Fruit fly (Drosophila melanogaster) S2 (cell line): Measurements from ENCODE around the gene synr.
A peak's percentile ranks its signal among the peaks of the same experiment; 100 is the strongest.

ENCODE experiments used
- CG8478 ChIP-seq: fragments of >200 bp; optimal IDR thresholded peaks from 2 replicates; lab custom pipeline; 2018
- CTCF ChIP-seq, 2 experiments: fragments of >200 bp; optimal IDR thresholded peaks; 2 replicates each; lab custom pipeline; 2018

synr gene

DNA sequence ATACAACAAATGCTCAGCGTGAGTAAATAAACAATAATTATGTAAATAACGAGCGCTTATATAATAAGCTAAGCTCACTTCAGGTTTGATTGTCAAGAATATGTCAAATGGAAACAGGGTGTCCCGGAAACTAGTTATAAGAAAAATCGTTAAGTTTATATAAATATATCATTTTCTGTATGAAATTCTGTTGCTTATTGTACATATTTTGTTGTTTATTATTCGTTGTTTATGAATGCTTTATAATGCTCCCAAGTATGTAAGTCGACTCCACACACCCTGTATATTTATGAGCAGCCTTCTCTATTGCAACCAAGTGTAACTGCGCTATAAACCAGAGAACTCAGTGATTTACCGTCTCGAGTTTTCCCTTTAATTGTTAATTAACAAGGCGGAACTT is 12.0 kb upstream of the synr start:
- TF ChIP-seq CG8478 (lab: Kevin White, UChicago) (no peak), CTCF (optimal IDR thresholded peaks at IDR 0.05; lab: Kevin White, UChicago) (no peak)

DNA sequence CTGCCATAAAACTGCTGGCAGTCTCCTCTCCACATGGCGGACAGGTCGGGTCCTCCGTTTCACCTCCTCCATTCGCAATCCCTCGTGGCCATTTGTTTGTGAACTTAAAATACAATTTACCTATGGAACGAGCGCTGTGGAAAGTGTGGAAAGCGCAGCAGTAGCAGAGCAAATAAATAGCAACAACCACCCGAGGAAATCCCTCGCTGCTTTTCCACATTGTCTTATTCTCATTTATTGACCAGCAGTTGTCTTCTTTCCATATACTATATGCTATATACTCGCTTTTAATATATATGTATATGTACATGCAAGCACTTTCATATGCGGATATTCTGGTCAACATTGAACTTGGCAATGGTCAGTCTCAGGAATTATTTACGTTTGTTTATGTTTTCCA is 10.3 kb upstream of the synr start, which contains the start of gene hoe1:
hoe1 (minus strand) TSS at position 101 of the 400 bp plus-strand sequence.
- no peak for TF ChIP-seq CTCF (optimal IDR thresholded peaks at IDR 0.05; lab: Kevin White, UChicago)
- TF ChIP-seq CG8478 (lab: Kevin White, UChicago) = no peak

dm6 chr2L:4936325-4936869 is 6.1 kb upstream of the synr start, which contains the start of gene hoe2:
hoe2 (minus strand) TSS chr2L:4936450.
- TF ChIP-seq CG8478 (lab: Kevin White, UChicago) (no peak), CTCF (optimal IDR thresholded peaks at IDR 0.05; lab: Kevin White, UChicago) (no peak)

dm6 chr2L:4937060-4937459 is 5.5 kb upstream of the synr start, which contains the start of gene Sgs1:
Sgs1 (plus strand) TSS chr2L:4937409.
- TF ChIP-seq CG8478 (lab: Kevin White, UChicago) (no peak), CTCF (optimal IDR thresholded peaks at IDR 0.05; lab: Kevin White, UChicago) (no peak)

DNA sequence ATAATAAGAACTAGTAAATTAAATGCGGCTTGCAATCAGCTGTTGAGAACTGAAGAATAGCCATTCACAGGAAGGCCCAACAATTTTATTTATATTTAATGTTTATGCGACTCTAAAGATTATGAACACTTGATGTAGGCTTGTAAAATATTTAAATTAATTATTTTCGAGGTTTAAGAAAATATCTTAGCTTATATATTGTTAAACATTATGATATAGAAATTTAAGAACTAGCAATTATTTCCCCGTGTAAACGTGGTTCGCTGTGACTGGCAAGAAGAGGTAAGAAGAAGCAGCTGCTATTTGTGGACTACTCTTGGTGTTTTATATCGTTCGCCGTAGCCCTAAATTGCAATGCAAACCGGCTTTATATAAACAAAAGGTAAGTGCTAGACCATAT is 2.8 kb downstream of the synr start, which contains the start of the genes mRpL24 and betaggt-I:
mRpL24 (minus strand) TSS at position 62 of the 400 bp plus-strand sequence.
betaggt-I (plus strand) TSS at position 280 of the 400 bp plus-strand sequence.
- TF ChIP-seq CG8478 (lab: Kevin White, UChicago) = no peak
- TF ChIP-seq CTCF (optimal IDR thresholded peaks at IDR 0.05; lab: Kevin White, UChicago) = no peak

DNA sequence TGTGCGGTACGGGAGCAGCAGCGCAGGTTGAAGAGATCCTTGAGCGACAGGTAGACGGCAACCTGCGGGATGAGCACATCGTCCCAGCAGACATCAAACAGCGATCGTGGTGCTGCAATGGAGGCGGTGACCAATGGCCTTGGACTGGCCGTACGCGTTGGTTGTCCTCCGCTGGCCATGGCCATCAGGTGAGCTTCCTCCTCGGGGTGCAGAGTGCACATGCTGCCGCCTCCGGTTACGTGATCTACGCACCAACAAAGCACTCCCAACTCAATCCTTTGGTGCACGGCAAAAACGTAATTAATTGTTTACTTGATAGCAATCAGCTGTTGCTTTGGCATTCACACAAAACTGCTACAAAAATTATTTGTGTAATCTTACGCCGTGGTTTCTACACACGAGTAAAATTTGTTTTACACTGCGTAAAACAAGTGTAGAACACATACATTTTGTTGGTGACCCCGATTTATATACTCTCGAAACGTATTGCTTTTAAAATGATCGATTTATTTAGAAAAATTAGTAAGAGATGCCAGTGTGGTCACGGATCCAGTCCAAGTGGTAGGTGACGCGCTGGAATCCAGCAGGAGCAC is 7.0 kb downstream of the synr start, which contains the start of gene jet:
jet (minus strand) TSS at position 332 of the 593 bp plus-strand sequence.
- TF ChIP-seq CG8478 (lab: Kevin White, UChicago) = no peak
- peak in 1 of 2 experiments; percentile 41 for TF ChIP-seq CTCF (optimal IDR thresholded peaks at IDR 0.05; lab: Kevin White, UChicago)

DNA sequence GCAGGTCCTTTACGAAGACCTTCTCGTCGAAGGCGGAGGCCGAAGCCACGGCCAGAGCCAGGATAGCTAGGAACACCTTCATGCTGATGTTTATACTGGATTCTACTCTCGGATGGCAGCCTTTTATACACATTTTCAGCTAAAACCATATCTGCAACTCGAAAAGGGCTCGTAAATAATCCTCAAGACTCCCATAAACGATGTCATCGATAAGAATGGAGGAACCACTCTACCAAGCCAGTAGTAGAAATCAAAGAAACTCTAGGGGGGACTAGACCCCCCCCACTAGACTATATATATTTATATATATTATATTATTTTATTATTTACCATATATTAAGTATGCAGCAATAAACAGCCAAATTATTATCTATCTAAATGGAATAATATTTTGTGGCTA is 8.1 kb downstream of the synr start, which contains the start of gene Jon25Biii:
Jon25Biii (minus strand) TSS at position 101 of the 400 bp plus-strand sequence.
- no peak for TF ChIP-seq CG8478 (lab: Kevin White, UChicago)
- TF ChIP-seq CTCF (optimal IDR thresholded peaks at IDR 0.05; lab: Kevin White, UChicago) = no peak

- TF ChIP-seq CTCF (optimal IDR thresholded peaks at IDR 0.05; lab: Kevin White, UChicago) (no peak), CG8478 (lab: Kevin White, UChicago) (no peak)
Observed at dm6 chr2L:4953086-4953570, 10.6 kb downstream of the synr start, which contains the start of gene Jon25Bii. Jon25Bii (minus strand) TSS chr2L:4953136.

DNA sequence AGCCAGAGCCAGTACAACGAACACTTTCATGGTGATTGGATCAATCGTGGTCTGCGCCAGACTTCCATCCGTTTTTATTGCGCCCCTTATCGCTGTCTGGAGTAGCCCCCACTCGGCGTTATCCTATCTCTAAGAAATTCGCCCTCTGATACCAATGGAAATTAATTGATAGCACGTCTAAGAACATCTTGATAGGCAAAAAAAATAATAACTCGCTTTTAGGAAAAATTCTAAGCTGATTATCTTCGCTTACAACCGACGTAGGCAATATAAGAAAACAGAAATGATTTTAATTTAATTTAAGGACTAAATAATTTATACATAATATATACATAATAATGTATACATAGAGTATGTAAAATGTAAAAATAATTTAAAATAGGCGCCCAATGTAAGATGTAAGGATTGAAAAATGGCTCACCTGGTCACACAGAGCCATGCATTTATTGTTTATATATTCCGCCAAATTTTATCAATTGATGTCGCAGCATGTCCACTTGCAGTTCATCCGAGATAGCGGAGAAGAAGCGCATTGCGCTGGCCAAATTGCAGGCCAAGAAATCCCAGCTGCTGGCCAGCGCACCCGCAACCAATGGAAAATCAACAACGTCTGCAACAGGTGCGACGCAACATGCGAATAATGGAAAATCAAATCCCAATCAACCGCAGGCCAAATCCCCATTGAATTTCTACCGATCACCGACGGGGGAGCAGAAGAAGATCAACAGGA is 12.7 kb downstream of the synr start, which contains the start of the genes Jon25Bi and Marcal1:
Jon25Bi (minus strand) TSS at position 51 of the 730 bp plus-strand sequence.
Marcal1 (plus strand) TSS at position 416 of the 730 bp plus-strand sequence.
- TF ChIP-seq CTCF (optimal IDR thresholded peaks at IDR 0.05; lab: Kevin White, UChicago) (no peak), CG8478 (lab: Kevin White, UChicago) (no peak)

DNA sequence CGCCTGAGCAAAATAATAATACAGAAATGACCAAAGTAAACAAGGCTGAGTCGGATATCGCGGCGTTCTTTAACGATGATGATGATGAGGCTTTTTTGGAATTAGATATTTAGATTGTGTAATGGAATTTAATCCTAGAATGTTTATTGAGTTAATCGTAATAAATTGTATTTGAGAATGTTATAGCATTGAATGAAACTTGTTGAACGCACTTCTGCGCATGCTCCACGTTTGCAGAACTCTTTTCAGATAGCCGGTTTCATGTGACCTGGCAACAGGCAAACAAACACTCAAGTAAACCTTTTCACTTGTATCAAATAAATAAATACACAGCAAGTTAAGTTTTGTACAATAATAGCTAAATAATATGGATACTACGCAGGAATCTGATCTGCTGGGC is 15.6 kb downstream of the synr start, which contains the start of gene CG34124:
CG34124 (plus strand) TSS at position 301 of the 400 bp plus-strand sequence.
- TF ChIP-seq CG8478 (lab: Kevin White, UChicago) (no peak), CTCF (optimal IDR thresholded peaks at IDR 0.05; lab: Kevin White, UChicago) (no peak)

DNA sequence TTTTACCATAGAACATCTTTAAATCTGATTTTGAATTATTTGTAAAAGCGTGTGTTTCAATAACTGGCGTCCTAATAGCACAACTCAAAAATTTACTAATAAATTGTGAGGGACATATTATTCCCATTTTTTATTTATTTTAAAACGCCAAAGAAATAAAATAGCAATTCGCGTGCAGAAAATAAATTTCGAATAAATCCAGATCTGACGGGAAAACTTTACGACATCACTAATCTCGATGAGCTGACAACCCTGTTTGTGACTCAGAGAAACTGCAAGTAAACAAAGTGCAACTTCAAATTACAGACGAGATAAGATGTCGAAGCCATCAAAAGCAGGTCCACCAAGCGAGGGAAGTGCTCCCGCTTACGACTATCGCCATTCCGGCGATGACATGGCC is 22.9 kb downstream of the synr start, which contains the start of gene CG34125:
CG34125 (plus strand) TSS at position 254 of the 400 bp plus-strand sequence.
- TF ChIP-seq CTCF (optimal IDR thresholded peaks at IDR 0.05; lab: Kevin White, UChicago) (no peak), CG8478 (lab: Kevin White, UChicago) (no peak)

- no peak for TF ChIP-seq CG8478 (lab: Kevin White, UChicago)
- no peak for TF ChIP-seq CTCF (optimal IDR thresholded peaks at IDR 0.05; lab: Kevin White, UChicago)
Observed at dm6 chr2L:4965923-4966322, 23.4 kb downstream of the synr start.

DNA sequence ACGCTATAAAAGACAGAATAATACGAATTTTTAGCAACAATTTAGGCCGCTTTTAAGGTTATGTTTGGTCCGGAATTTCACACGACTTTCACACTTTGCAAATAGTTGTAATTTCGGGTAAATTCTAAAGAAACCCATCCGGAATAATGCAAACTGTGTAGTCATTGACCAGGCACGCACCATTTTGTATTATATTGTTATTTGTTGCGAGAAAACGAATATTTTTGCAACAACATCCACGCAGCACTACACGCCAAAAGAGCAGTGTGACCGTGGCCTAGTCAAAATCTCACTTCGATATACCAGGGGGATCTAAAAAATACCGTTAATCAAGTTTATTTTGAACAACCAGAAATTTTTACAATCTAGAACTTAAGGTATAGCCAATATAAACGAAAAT is 25.0 kb downstream of the synr start, which contains the start of gene eIF3i:
eIF3i (minus strand) TSS at position 265 of the 400 bp plus-strand sequence.
- TF ChIP-seq CTCF (optimal IDR thresholded peaks at IDR 0.05; lab: Kevin White, UChicago) (no peak), CG8478 (lab: Kevin White, UChicago) (no peak)

DNA sequence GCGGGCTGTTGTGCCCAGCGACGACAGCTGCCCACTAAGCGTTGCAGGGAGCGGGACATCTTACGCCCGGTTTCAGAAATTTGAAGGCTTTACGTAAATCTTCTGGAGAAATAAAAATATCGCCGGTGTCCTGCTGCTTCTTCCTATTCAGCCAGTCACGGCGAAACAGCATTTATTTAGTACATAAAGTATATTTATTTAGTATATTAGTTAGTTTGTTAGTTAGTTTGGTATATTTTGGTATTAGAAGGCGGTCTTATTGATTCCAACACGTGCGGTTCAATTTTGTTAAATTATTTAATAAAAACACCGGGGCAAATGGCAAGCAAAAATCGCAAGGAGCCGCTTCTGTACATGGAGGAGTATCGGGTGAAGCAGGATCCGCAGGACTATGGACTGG is 26.2 kb downstream of the synr start, which contains the start of the genes Scox and Polr1C:
Scox (minus strand) TSS at position 169 of the 400 bp plus-strand sequence.
Polr1C (plus strand) TSS at position 238 of the 400 bp plus-strand sequence.
- no peak for TF ChIP-seq CG8478 (lab: Kevin White, UChicago)
- TF ChIP-seq CTCF (optimal IDR thresholded peaks at IDR 0.05; lab: Kevin White, UChicago) = no peak
